Worm (Caenorhabditis elegans) whole organism, late embryonic: ENCODE data around the gene pos-1.

ENCODE experiments used
- ceh-14 ChIP-seq: sonication (generic microtip); optimal IDR thresholded peaks from 2 replicates; lab custom pipeline; 2016; ENCODE audit warnings: missing genotype, missing genetic modification characterization, missing compliant biosample characterization
- ceh-22 ChIP-seq: sonication (generic microtip); optimal IDR thresholded peaks from 2 replicates; lab custom pipeline; 2017; ENCODE audit warnings: missing biosample characterization, missing genetic modification characterization
- ceh-30 ChIP-seq: fragments of 150-350 bp; optimal IDR thresholded peaks from 2 replicates; lab custom pipeline; 2014; ENCODE audit warnings: missing biosample characterization, missing genetic modification characterization
- ceh-34 ChIP-seq: sonication (generic microtip); optimal IDR thresholded peaks from 2 replicates; lab custom pipeline; 2016; ENCODE audit warnings: mild to moderate bottlenecking, missing genetic modification characterization, missing compliant biosample characterization
- dmd-4 ChIP-seq: sonication (generic microtip); optimal IDR thresholded peaks from 2 replicates; lab custom pipeline; 2016; ENCODE audit warnings: borderline replicate concordance, missing genetic modification characterization, missing compliant biosample characterization
- fax-1 ChIP-seq: sonication (generic microtip); optimal IDR thresholded peaks from 2 replicates; lab custom pipeline; 2016; ENCODE audit warnings: missing genotype, missing genetic modification characterization, missing compliant biosample characterization
- fkh-10 ChIP-seq: fragments of 150-350 bp; optimal IDR thresholded peaks from 2 replicates; lab custom pipeline; 2014; ENCODE audit warnings: missing biosample characterization, missing genetic modification reagents, missing genetic modification characterization
- gmeb-2 ChIP-seq: sonication (generic microtip); optimal IDR thresholded peaks from 2 replicates; lab custom pipeline; 2016; ENCODE audit warnings: missing genetic modification characterization, inconsistent platforms, missing compliant biosample characterization
- sox-2 ChIP-seq: fragments of 200-800 bp; sonication (Bioruptor generic); IDR thresholded peaks from 2 replicates; pipeline ENCODE4 v1.3.6; 2022; ENCODE audit warnings: missing genetic modification reagents, missing genetic modification characterization, missing compliant biosample characterization
- syd-9 ChIP-seq: sonication (generic microtip); optimal IDR thresholded peaks from 2 replicates; lab custom pipeline; 2016; ENCODE audit warnings: mild to moderate bottlenecking, missing genetic modification characterization, moderate library complexity, missing compliant biosample characterization
- tbx-2 ChIP-seq: sonication (generic microtip); optimal IDR thresholded peaks from 2 replicates; lab custom pipeline; 2016; ENCODE audit warnings: missing genetic modification characterization, missing compliant biosample characterization

DNA sequence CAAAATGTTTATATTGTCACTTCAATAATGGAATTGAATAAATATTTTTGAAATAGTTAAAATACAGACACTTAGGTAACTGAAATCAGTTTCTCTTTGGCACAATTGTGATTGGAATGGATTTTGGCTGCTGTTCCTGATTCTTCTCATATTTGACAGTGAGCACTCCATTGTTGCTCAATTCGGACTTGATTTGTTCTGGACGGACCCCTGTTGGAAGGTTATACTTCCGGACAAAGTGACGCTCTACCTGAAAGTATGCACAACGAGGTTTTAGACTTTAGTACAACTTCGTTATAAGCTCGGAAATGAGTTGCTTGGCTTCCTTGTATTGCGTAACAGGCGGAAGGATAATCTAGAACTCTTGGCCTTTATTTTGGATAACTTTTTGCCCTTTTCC, 29.1 kb upstream of the pos-1 start:
- no peak for TF ChIP-seq sox-2 (GFP tag; lab: Robert Waterston, UW)
- no peak for TF ChIP-seq tbx-2
- no peak for TF ChIP-seq dmd-4
- TF ChIP-seq ceh-30 (tag; lab: Kevin White, UChicago), result no peak
- no peak for TF ChIP-seq gmeb-2
- TF ChIP-seq fkh-10 (GFP tag; lab: Kevin White, UChicago), result no peak
- no peak for TF ChIP-seq ceh-14 (tag; lab: Kevin White, UChicago)
- TF ChIP-seq ceh-22 (tag; lab: Kevin White, UChicago), result no peak
- TF ChIP-seq ceh-34 (tag; lab: Kevin White, UChicago), result no peak
- no peak for TF ChIP-seq fax-1 (tag; lab: Kevin White, UChicago)
- TF ChIP-seq syd-9, result no peak
